Fruit fly (Drosophila melanogaster) whole organism, embryonic: ENCODE measurements around the gene InR.

ENCODE experiments used
- Atf-2 ChIP-seq: fragments of 200-800 bp; sonication (Bioruptor generic); optimal IDR thresholded peaks from 2 replicates; lab custom pipeline; 2016; ENCODE audit warnings: missing biosample characterization, missing genetic modification characterization
- Atf3 ChIP-seq: fragments of 200-800 bp; sonication (Bioruptor generic); optimal IDR thresholded peaks from 3 replicates; lab custom pipeline; 2016; ENCODE audit warnings: missing biosample characterization, missing genetic modification characterization
- B-H2 ChIP-seq: fragments of 200-800 bp; sonication (Bioruptor generic); optimal IDR thresholded peaks from 2 replicates; lab custom pipeline; 2018; ENCODE audit warnings: missing biosample characterization, mild to moderate bottlenecking, missing genetic modification characterization
- CG10321 ChIP-seq: fragments of 200-800 bp; sonication (Bioruptor generic); IDR thresholded peaks from 2 replicates; pipeline ENCODE4 v1.3.6; 2022; ENCODE audit warnings: missing biosample characterization, missing genetic modification characterization
- CG10565 ChIP-seq: fragments of 200-800 bp; sonication (Bioruptor generic); optimal IDR thresholded peaks from 3 replicates; lab custom pipeline; 2016; ENCODE audit warnings: missing biosample characterization, mild to moderate bottlenecking, missing genetic modification characterization
- CG12299 ChIP-seq: fragments of 200-800 bp; sonication (Bioruptor generic); optimal IDR thresholded peaks from 2 replicates; lab custom pipeline; 2018; ENCODE audit warnings: missing biosample characterization, mild to moderate bottlenecking, missing genetic modification characterization
- CG13287 ChIP-seq: fragments of 200-800 bp; sonication (Bioruptor generic); IDR thresholded peaks from 2 replicates; pipeline ENCODE4 v1.3.6; 2022; ENCODE audit warnings: missing biosample characterization, missing genetic modification characterization; ENCODE audit not compliant: partially characterized antibody
- CG15601 ChIP-seq: fragments of 200-800 bp; sonication (Bioruptor generic); optimal IDR thresholded peaks from 3 replicates; lab custom pipeline; 2019; ENCODE audit warnings: missing biosample characterization, mild to moderate bottlenecking, missing genetic modification characterization, moderate library complexity
- CG16815 ChIP-seq: fragments of 200-800 bp; sonication (Bioruptor generic); optimal IDR thresholded peaks from 3 replicates; lab custom pipeline; 2017; ENCODE audit warnings: missing biosample characterization, mild to moderate bottlenecking, missing genetic modification characterization
- CG17385 ChIP-seq: fragments of 200-800 bp; sonication (Bioruptor generic); optimal IDR thresholded peaks from 3 replicates; lab custom pipeline; 2018; ENCODE audit warnings: missing biosample characterization, mild to moderate bottlenecking, missing genetic modification characterization
- CG17568 ChIP-seq: fragments of 200-800 bp; sonication (Bioruptor generic); optimal IDR thresholded peaks from 2 replicates; lab custom pipeline; 2018; ENCODE audit warnings: missing biosample characterization, mild to moderate bottlenecking, missing genetic modification characterization, moderate library complexity
- CG17829 ChIP-seq: fragments of 200-800 bp; optimal IDR thresholded peaks from 2 replicates; lab custom pipeline; 2019; ENCODE audit warnings: missing biosample characterization, mild to moderate bottlenecking, missing genetic modification characterization, moderate library complexity
- CG2202 ChIP-seq: fragments of 200-800 bp; sonication (Bioruptor generic); optimal IDR thresholded peaks from 2 replicates; lab custom pipeline; 2018; ENCODE audit warnings: missing biosample characterization, mild to moderate bottlenecking, missing genetic modification characterization
- CG3726 ChIP-seq: fragments of 200-800 bp; sonication (Bioruptor generic); IDR thresholded peaks from 3 replicates; pipeline ENCODE4, ENCODE4 v1.3.6; 2022; ENCODE audit warnings: missing biosample characterization, missing genetic modification characterization
- CG43689 ChIP-seq: fragments of 200-800 bp; sonication (Bioruptor generic); IDR thresholded peaks from 2 replicates; pipeline ENCODE4 v1.3.6; 2022; ENCODE audit warnings: missing biosample characterization, missing genetic modification characterization
- CG4617 ChIP-seq: fragments of 200-800 bp; sonication (Bioruptor generic); optimal IDR thresholded peaks from 3 replicates; lab custom pipeline; 2016; ENCODE audit warnings: missing biosample characterization, missing genetic modification characterization, borderline replicate concordance
- CG7372 ChIP-seq: fragments of 200-800 bp; sonication (Bioruptor generic); IDR thresholded peaks from 2 replicates; pipeline ENCODE4 v1.3.6; 2022; ENCODE audit warnings: missing biosample characterization, missing genetic modification characterization
- CG8281 ChIP-seq: fragments of 200-800 bp; sonication (Bioruptor generic); optimal IDR thresholded peaks from 2 replicates; lab custom pipeline; 2018; ENCODE audit warnings: missing biosample characterization, mild to moderate bottlenecking, missing genetic modification characterization, moderate library complexity
- CG8290 ChIP-seq, 3 experiments: fragments of 200-800 bp; sonication (Bioruptor generic); optimal IDR thresholded peaks; 2 replicates each; lab custom pipeline; 2016 to 2019; ENCODE audit warnings: missing biosample characterization in 3 of 3, missing genetic modification characterization in 3 of 3, mild to moderate bottlenecking in 2 of 3, moderate library complexity in 1 of 3
- Chrac-16 ChIP-seq: fragments of 200-800 bp; sonication (Bioruptor generic); optimal IDR thresholded peaks from 3 replicates; lab custom pipeline; 2016; ENCODE audit warnings: missing biosample characterization, missing genetic modification characterization
- Dbx ChIP-seq: fragments of 200-800 bp; sonication (Bioruptor generic); IDR thresholded peaks from 3 replicates; pipeline ENCODE4 v1.3.6; 2022; ENCODE audit warnings: missing biosample characterization, missing genetic modification characterization
- Dip2 ChIP-seq: fragments of 200-800 bp; sonication (Bioruptor generic); IDR thresholded peaks from 2 replicates; pipeline ENCODE4 v1.3.6; 2022; ENCODE audit warnings: missing biosample characterization, missing genetic modification characterization
- Doc3 ChIP-seq: fragments of 200-800 bp; sonication (Bioruptor generic); IDR thresholded peaks from 3 replicates; pipeline ENCODE4 v1.3.6; 2022; ENCODE audit warnings: missing biosample characterization, missing genetic modification characterization; ENCODE audit not compliant: partially characterized antibody
- Fer2 ChIP-seq: fragments of 200-800 bp; sonication (Bioruptor generic); optimal IDR thresholded peaks from 2 replicates; lab custom pipeline; 2018; ENCODE audit warnings: missing biosample characterization, mild to moderate bottlenecking, missing genetic modification characterization, moderate library complexity
- H15 ChIP-seq: fragments of 200-800 bp; sonication (Bioruptor generic); IDR thresholded peaks from 3 replicates; pipeline ENCODE4 v1.3.6; 2022; ENCODE audit warnings: missing biosample characterization, missing genetic modification characterization
- HLH3B ChIP-seq: fragments of 200-800 bp; sonication (Bioruptor generic); IDR thresholded peaks from 2 replicates; pipeline ENCODE4 v1.3.6; 2022; ENCODE audit warnings: missing biosample characterization, missing genetic modification characterization
- Hr3 ChIP-seq: fragments of 200-800 bp; sonication (Bioruptor generic); optimal IDR thresholded peaks from 3 replicates; lab custom pipeline; 2016; ENCODE audit warnings: missing biosample characterization, missing genetic modification characterization
- Mad ChIP-seq: fragments of 200-800 bp; sonication (Bioruptor generic); optimal IDR thresholded peaks from 2 replicates; lab custom pipeline; 2016; ENCODE audit warnings: missing biosample characterization, missing genetic modification characterization
- Optix ChIP-seq: fragments of 200-800 bp; sonication (Bioruptor generic); IDR thresholded peaks from 3 replicates; pipeline ENCODE4 v1.3.6; 2022; ENCODE audit warnings: missing biosample characterization, missing genetic modification characterization
- ab ChIP-seq: fragments of 200-800 bp; sonication (Bioruptor generic); optimal IDR thresholded peaks from 2 replicates; lab custom pipeline; 2016; ENCODE audit warnings: missing biosample characterization, missing genetic modification characterization
- ac ChIP-seq: fragments of 200-800 bp; sonication (Bioruptor generic); optimal IDR thresholded peaks from 3 replicates; lab custom pipeline; 2017; ENCODE audit warnings: missing biosample characterization, mild to moderate bottlenecking, missing genetic modification characterization
- aop ChIP-seq: fragments of 200-800 bp; sonication (Bioruptor generic); IDR thresholded peaks from 2 replicates; pipeline ENCODE4 v1.3.6; 2022; ENCODE audit warnings: missing biosample characterization, missing genetic modification characterization
- az2 ChIP-seq: fragments of 200-800 bp; sonication (Bioruptor generic); optimal IDR thresholded peaks from 3 replicates; lab custom pipeline; 2016; ENCODE audit warnings: missing biosample characterization, missing genetic modification characterization
- crp ChIP-seq, 2 experiments: fragments of 200-800 bp; sonication (Bioruptor generic); optimal IDR thresholded peaks; 2 replicates in 1 of 2; 3 replicates in 1 of 2; lab custom pipeline; 2017; ENCODE audit warnings: missing biosample characterization in 2 of 2, missing genetic modification characterization in 2 of 2, mild to moderate bottlenecking in 1 of 2, moderate library complexity in 1 of 2
- dimm ChIP-seq: fragments of 200-800 bp; sonication (Bioruptor generic); IDR thresholded peaks from 2 replicates; pipeline ENCODE4 v1.3.6; 2022; ENCODE audit warnings: missing biosample characterization, missing genetic modification characterization
- dm ChIP-seq: fragments of 200-800 bp; sonication (Bioruptor generic); optimal IDR thresholded peaks from 3 replicates; lab custom pipeline; 2016; ENCODE audit warnings: missing biosample characterization, missing genetic modification characterization
- dysf ChIP-seq: fragments of 200-800 bp; sonication (Bioruptor generic); IDR thresholded peaks from 3 replicates; pipeline ENCODE4 v1.3.6; 2022; ENCODE audit warnings: missing biosample characterization, missing genetic modification characterization
- fd64A ChIP-seq: fragments of 200-800 bp; sonication (Bioruptor generic); optimal IDR thresholded peaks from 3 replicates; lab custom pipeline; 2018; ENCODE audit warnings: missing biosample characterization, mild to moderate bottlenecking, missing genetic modification characterization
- gfzf ChIP-seq: fragments of 200-800 bp; sonication (Bioruptor generic); optimal IDR thresholded peaks from 2 replicates; lab custom pipeline; 2016; ENCODE audit warnings: missing biosample characterization, mild to moderate bottlenecking, missing genetic modification characterization, moderate library complexity
- gro ChIP-seq: fragments of 200-800 bp; sonication (Bioruptor generic); optimal IDR thresholded peaks from 2 replicates; lab custom pipeline; 2016; ENCODE audit warnings: missing biosample characterization, missing genetic modification characterization
- gsb-n ChIP-seq: fragments of 200-800 bp; sonication (Bioruptor generic); optimal IDR thresholded peaks from 3 replicates; lab custom pipeline; 2018; ENCODE audit warnings: missing biosample characterization, mild to moderate bottlenecking, missing genetic modification characterization
- gt ChIP-seq: fragments of 200-800 bp; sonication (Bioruptor generic); IDR thresholded peaks from 2 replicates; pipeline ENCODE4 v1.3.6; 2022; ENCODE audit warnings: missing biosample characterization, missing genetic modification characterization
- jumu ChIP-seq: fragments of 200-800 bp; sonication (Bioruptor generic); optimal IDR thresholded peaks from 3 replicates; lab custom pipeline; 2016; ENCODE audit warnings: missing biosample characterization, missing genetic modification characterization
- nau ChIP-seq: fragments of 200-800 bp; sonication (Bioruptor generic); optimal IDR thresholded peaks from 3 replicates; lab custom pipeline; 2017; ENCODE audit warnings: missing biosample characterization, mild to moderate bottlenecking, missing genetic modification characterization, missing genetic modification reagents
- nom ChIP-seq: fragments of 200-800 bp; sonication (Bioruptor generic); optimal IDR thresholded peaks from 2 replicates; lab custom pipeline; 2017; ENCODE audit warnings: missing biosample characterization, missing genetic modification characterization, mild to moderate bottlenecking, moderate library complexity, missing genetic modification reagents
- rib ChIP-seq: fragments of 200-800 bp; sonication (Bioruptor generic); IDR thresholded peaks from 2 replicates; pipeline ENCODE4 v1.3.6; 2022; ENCODE audit warnings: missing biosample characterization, missing genetic modification characterization
- scrt ChIP-seq: fragments of 200-800 bp; sonication (Bioruptor generic); optimal IDR thresholded peaks from 2 replicates; lab custom pipeline; 2018; ENCODE audit warnings: missing biosample characterization, mild to moderate bottlenecking, missing genetic modification characterization, moderate library complexity
- seq ChIP-seq: fragments of 200-800 bp; sonication (Bioruptor generic); IDR thresholded peaks from 2 replicates; pipeline ENCODE4 v1.3.6; 2022; ENCODE audit warnings: missing biosample characterization, missing genetic modification characterization
- sim ChIP-seq: fragments of 200-800 bp; sonication (Bioruptor generic); IDR thresholded peaks from 2 replicates; pipeline ENCODE4 v1.3.6; 2022; ENCODE audit warnings: missing biosample characterization, missing genetic modification characterization
- zen ChIP-seq: fragments of 200-800 bp; sonication (Bioruptor generic); optimal IDR thresholded peaks from 3 replicates; lab custom pipeline; 2018; ENCODE audit warnings: missing biosample characterization, mild to moderate bottlenecking, missing genetic modification characterization, moderate library complexity
- zf30C ChIP-seq: fragments of 200-800 bp; sonication (Bioruptor generic); optimal IDR thresholded peaks from 3 replicates; lab custom pipeline; 2018; ENCODE audit warnings: missing biosample characterization, mild to moderate bottlenecking, missing genetic modification characterization

InR gene

DNA sequence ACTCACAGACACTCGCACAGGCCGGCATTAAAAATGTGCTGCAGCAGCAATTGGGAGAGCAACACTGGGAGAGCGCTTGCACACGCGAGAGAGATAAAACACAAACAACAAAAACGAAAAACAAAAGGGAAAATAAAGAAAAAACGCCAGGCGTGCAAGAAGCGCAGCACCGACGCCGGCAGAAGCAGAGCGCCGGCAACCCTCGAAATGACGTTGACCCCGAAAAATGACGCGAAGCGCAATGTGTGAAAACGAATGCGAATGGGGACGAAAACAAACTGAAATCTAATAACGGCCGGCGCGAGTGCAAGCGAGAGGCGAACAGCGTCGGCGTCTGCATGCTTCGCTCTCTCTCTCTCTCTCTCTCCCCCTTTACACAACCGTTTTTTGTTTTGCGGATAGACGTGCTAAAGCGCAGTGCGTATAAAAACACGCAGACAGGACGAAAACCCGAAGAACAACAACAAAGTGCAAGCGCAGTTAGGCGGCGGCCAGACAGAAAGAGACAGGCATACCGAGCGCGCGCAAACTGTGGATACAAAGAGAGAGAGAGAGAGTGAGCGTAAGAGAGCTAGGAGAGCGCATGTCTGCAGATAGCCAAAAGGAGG, 13.7 kb downstream of the InR start (continued):
- TF ChIP-seq CG16815 (GFP tag; lab: Kevin White, UChicago), result no peak
- no peak for TF ChIP-seq Mad (GFP tag; lab: Kevin White, UChicago)
- no peak for TF ChIP-seq H15 (GFP tag; lab: Robert Waterston, UW)
- TF ChIP-seq dimm (GFP tag; lab: Robert Waterston, UW), result no peak
- TF ChIP-seq gsb-n, result peak; percentile 35
- TF ChIP-seq gt (GFP tag; lab: Robert Waterston, UW), result no peak
- no peak for TF ChIP-seq CG12299 (tag; lab: Kevin White, UChicago)
- no peak for TF ChIP-seq CG2202 (tag; lab: Kevin White, UChicago)
- no peak for TF ChIP-seq Hr3 (GFP tag; lab: Kevin White, UChicago)
- TF ChIP-seq CG15601, result no peak
- no peak for TF ChIP-seq az2 (GFP tag; lab: Kevin White, UChicago)
- no peak for TF ChIP-seq CG4617
- no peak for TF ChIP-seq dysf (GFP tag; lab: Robert Waterston, UW)
- no peak for TF ChIP-seq CG7372 (GFP tag; lab: Robert Waterston, UW)
- no peak for TF ChIP-seq CG17568 (GFP tag; lab: Kevin White, UChicago)
- TF ChIP-seq Fer2 (tag; lab: Kevin White, UChicago), result no peak
- TF ChIP-seq rib (GFP tag; lab: Robert Waterston, UW), result no peak
- no peak for TF ChIP-seq Chrac-16
- no peak for TF ChIP-seq CG43689 (GFP tag; lab: Robert Waterston, UW)
- TF ChIP-seq fd64A (GFP tag; lab: Kevin White, UChicago), result no peak
- peak; percentile 15 for TF ChIP-seq CG17385 (GFP tag; lab: Kevin White, UChicago)
- no peak for TF ChIP-seq gro (GFP tag; lab: Kevin White, UChicago)
- peak; percentile 31 for TF ChIP-seq scrt (GFP tag; lab: Kevin White, UChicago)
- no peak for TF ChIP-seq gfzf
- TF ChIP-seq sim, result no peak
- TF ChIP-seq Dbx (GFP tag; lab: Robert Waterston, UW), result no peak
- no peak for TF ChIP-seq CG8290 (GFP tag; optimal IDR thresholded peaks at IDR 0.05; lab: Kevin White, UChicago)
- TF ChIP-seq CG8290 (tag; optimal IDR thresholded peaks at IDR 0.05; lab: Kevin White, UChicago), result peak in 1 of 2 experiments; percentile 0
- no peak for TF ChIP-seq CG10565 (GFP tag; lab: Kevin White, UChicago)
- TF ChIP-seq CG17829 (tag; lab: Kevin White, UChicago), result peak; percentile 35
- peak; percentile 15 for TF ChIP-seq dm (GFP tag; lab: Kevin White, UChicago)
- no peak for TF ChIP-seq ac (GFP tag; lab: Kevin White, UChicago)
- no peak for TF ChIP-seq Atf-2 (GFP tag; lab: Kevin White, UChicago)
- no peak for TF ChIP-seq nau (GFP tag; lab: Kevin White, UChicago)
- no peak for TF ChIP-seq crp (GFP tag; optimal IDR thresholded peaks at IDR 0.05; lab: Kevin White, UChicago)
- no peak for TF ChIP-seq Optix
- TF ChIP-seq Atf3 (GFP tag; lab: Kevin White, UChicago), result no peak
- no peak for TF ChIP-seq CG10321 (GFP tag; lab: Robert Waterston, UW)
- no peak for TF ChIP-seq HLH3B (GFP tag; lab: Robert Waterston, UW)
- TF ChIP-seq CG13287, result no peak
- TF ChIP-seq zen (tag; lab: Kevin White, UChicago), result peak; percentile 56
- TF ChIP-seq CG3726 (GFP tag; lab: Robert Waterston, UW), result no peak
- TF ChIP-seq ab (GFP tag; lab: Kevin White, UChicago), result no peak
- TF ChIP-seq Dip2 (GFP tag; lab: Robert Waterston, UW), result no peak
- TF ChIP-seq jumu (GFP tag; lab: Kevin White, UChicago), result no peak
- TF ChIP-seq Doc3 (GFP tag; lab: Robert Waterston, UW), result no peak
- no peak for TF ChIP-seq B-H2
- no peak for TF ChIP-seq aop (GFP tag; lab: Robert Waterston, UW)
- TF ChIP-seq seq (GFP tag; lab: Robert Waterston, UW), result no peak
- peak; percentile 99 for TF ChIP-seq nom (GFP tag; lab: Kevin White, UChicago)
- TF ChIP-seq CG8281 (tag; lab: Kevin White, UChicago), result no peak
- no peak for TF ChIP-seq zf30C
